Fruit fly (Drosophila melanogaster) whole organism, pupa: ENCODE results near the gene CG4733.

Source experiments
- CG12605 ChIP-seq: fragments of 200-800 bp; sonication (Bioruptor generic); IDR thresholded peaks from 2 replicates; pipeline ENCODE4 v1.3.6; 2022; ENCODE audit warnings: missing biosample characterization, missing genetic modification characterization
- CG15710 ChIP-seq: fragments of 200-800 bp; sonication (Bioruptor generic); optimal IDR thresholded peaks from 2 replicates; lab custom pipeline; 2018; ENCODE audit warnings: missing biosample characterization, mild to moderate bottlenecking, missing genetic modification characterization, moderate library complexity
- CG34367 ChIP-seq: fragments of 200-800 bp; sonication (Bioruptor generic); optimal IDR thresholded peaks from 2 replicates; lab custom pipeline; 2018; ENCODE audit warnings: missing biosample characterization, mild to moderate bottlenecking, missing genetic modification characterization
- EcR ChIP-seq: fragments of 200-800 bp; sonication (Bioruptor generic); optimal IDR thresholded peaks from 3 replicates; lab custom pipeline; 2019; ENCODE audit warnings: missing biosample characterization, missing genetic modification characterization, mild to moderate bottlenecking, moderate library complexity, missing genetic modification reagents
- Ets98B ChIP-seq: fragments of 200-800 bp; sonication (Bioruptor generic); IDR thresholded peaks from 2 replicates; pipeline ENCODE4 v1.3.6; 2022; ENCODE audit warnings: missing biosample characterization, missing genetic modification characterization
- fd96Ca ChIP-seq: fragments of 200-800 bp; sonication (Bioruptor generic); IDR thresholded peaks from 3 replicates; pipeline ENCODE4 v1.3.6; 2022; ENCODE audit warnings: missing biosample characterization, missing genetic modification characterization

dm6 chr3R:19925271-19925670 lies 34.8 kb downstream of the CG4733 start, which contains the start of gene CG4462:
- TF ChIP-seq Ets98B (GFP tag; lab: Robert Waterston, UW) (no peak), CG15710 (tag; lab: Kevin White, UChicago) (no peak), fd96Ca (no peak), CG34367 (no peak), EcR (GFP tag; lab: Kevin White, UChicago) (no peak), CG12605 (GFP tag; lab: Robert Waterston, UW) (no peak)
